Worm (Caenorhabditis elegans): ENCODE results near the gene srz-29.

ce11 chrIV:13609755-13610154 is 36.0 kb downstream of the srz-29 start, which contains the start of gene C08F11.13:
- TF ChIP-seq blmp-1 (tag; optimal IDR thresholded peaks at IDR 0.05; ENCODE audit: insufficient read depth) (no peak), nhr-77 (tag; optimal IDR thresholded peaks at IDR 0.05) (no peak), ama-1 (optimal IDR thresholded peaks at IDR 0.05) (no peak), lsy-2 (tag; optimal IDR thresholded peaks at IDR 0.05) (no peak), lin-11 (tag; optimal IDR thresholded peaks at IDR 0.05) (no peak), unc-39 (tag; optimal IDR thresholded peaks at IDR 0.05) (no peak), ZK546.5 (tag; optimal IDR thresholded peaks at IDR 0.05) (no peak), unc-62 (GFP tag; optimal IDR thresholded peaks at IDR 0.05) (no peak)

All from whole organism, L2 larva.